Fruit fly (Drosophila melanogaster): ENCODE results near the gene Ocho.

Ocho gene

DNA sequence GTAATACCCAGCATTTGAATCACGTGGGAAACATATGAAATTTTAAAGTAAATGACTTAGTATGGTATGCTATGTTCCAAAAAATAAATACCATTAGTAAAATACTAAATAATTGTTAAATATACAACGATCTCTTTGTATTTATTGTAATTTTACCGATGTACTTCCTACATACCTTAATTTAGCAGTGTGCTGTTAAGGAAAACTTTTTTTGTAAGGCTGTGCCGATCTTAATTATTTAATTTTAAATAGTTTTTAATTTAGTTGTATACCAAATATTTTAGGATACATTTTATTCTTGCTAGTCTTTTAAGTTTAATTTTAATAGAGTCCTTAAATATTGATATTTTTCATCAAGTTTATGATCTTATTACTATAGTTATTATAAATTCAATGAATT, 6.1 kb upstream of the Ocho start:
- no peak for TF ChIP-seq rgr (GFP tag; optimal IDR thresholded peaks at IDR 0.05)
- TF ChIP-seq Myc (optimal IDR thresholded peaks at IDR 0.05), result no peak
- no peak for TF ChIP-seq sage (GFP tag; optimal IDR thresholded peaks at IDR 0.05)
- no peak for TF ChIP-seq h (GFP tag; optimal IDR thresholded peaks at IDR 0.05)
- TF ChIP-seq jim (GFP tag; optimal IDR thresholded peaks at IDR 0.05), result no peak
- no peak for TF ChIP-seq CG9705 (GFP tag; optimal IDR thresholded peaks at IDR 0.05)
- no peak for TF ChIP-seq Hr78 (GFP tag; optimal IDR thresholded peaks at IDR 0.05)
- TF ChIP-seq Sp1 (GFP tag; optimal IDR thresholded peaks at IDR 0.05), result no peak
- no peak for TF ChIP-seq fru (GFP tag; optimal IDR thresholded peaks at IDR 0.05)
- no peak for TF ChIP-seq Mio (GFP tag; optimal IDR thresholded peaks at IDR 0.05)
- TF ChIP-seq lola (GFP tag; optimal IDR thresholded peaks at IDR 0.05), result no peak
- no peak for TF ChIP-seq psq (GFP tag; optimal IDR thresholded peaks at IDR 0.05)
- TF ChIP-seq Hnf4 (GFP tag; optimal IDR thresholded peaks at IDR 0.05), result no peak
- TF ChIP-seq Hr83 (GFP tag; optimal IDR thresholded peaks at IDR 0.05; ENCODE audit: poor library complexity, severe bottlenecking), result no peak
- TF ChIP-seq Abd-B (GFP tag; optimal IDR thresholded peaks at IDR 0.05), result no peak
- TF ChIP-seq Vsx2 (GFP tag; optimal IDR thresholded peaks at IDR 0.05; ENCODE audit: partially characterized antibody), result no peak
- TF ChIP-seq brk (GFP tag; optimal IDR thresholded peaks at IDR 0.05), result no peak
- no peak for TF ChIP-seq usp (GFP tag; optimal IDR thresholded peaks at IDR 0.05)

DNA sequence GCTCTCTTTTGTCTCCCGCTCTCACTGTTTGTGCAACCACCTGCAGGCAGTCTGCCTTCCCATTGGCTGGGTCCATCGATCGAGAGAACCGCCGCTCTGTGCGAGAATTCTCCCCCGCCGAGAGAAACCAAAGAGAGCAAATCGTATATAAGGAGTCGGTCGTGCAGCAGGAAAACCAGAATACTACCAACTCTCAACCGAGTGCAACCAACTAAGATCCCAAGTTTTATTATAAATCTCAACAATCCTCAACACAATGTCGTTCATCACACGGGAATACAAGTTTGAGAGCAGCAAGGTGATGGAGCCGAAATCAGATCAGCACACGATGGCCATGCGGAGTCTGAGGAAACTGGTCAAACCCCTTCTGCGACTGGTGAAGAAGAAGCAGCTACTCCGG, 5.5 kb upstream of the Ocho start, which contains the start of gene Tom:
Gene Tom (plus strand): TSS at position 174 of the 400 bp plus-strand sequence.
- TF ChIP-seq woc (GFP tag; optimal IDR thresholded peaks at IDR 0.05) (peak; percentile 16), sage (GFP tag; optimal IDR thresholded peaks at IDR 0.05) (no peak), fru (GFP tag; optimal IDR thresholded peaks at IDR 0.05) (peak; percentile 25), sv (GFP tag; optimal IDR thresholded peaks at IDR 0.05) (no peak), Hnf4 (GFP tag; optimal IDR thresholded peaks at IDR 0.05) (peak; percentile 14), h (GFP tag; optimal IDR thresholded peaks at IDR 0.05) (peak; percentile 26), Dif (GFP tag; optimal IDR thresholded peaks at IDR 0.05; ENCODE audit: partially characterized antibody) (peak; percentile 56), dl (GFP tag; optimal IDR thresholded peaks at IDR 0.05; ENCODE audit: insufficient read depth in 1 of 2, partially characterized antibody in 2 of 2) (peak in 1 of 2 experiments; percentile 59), Vsx2 (GFP tag; optimal IDR thresholded peaks at IDR 0.05; ENCODE audit: partially characterized antibody) (peak; percentile 56)

- TF ChIP-seq dsf (GFP tag; optimal IDR thresholded peaks at IDR 0.05; ENCODE audit: borderline replicate concordance), result no peak
- TF ChIP-seq psq (GFP tag; optimal IDR thresholded peaks at IDR 0.05), result no peak
- TF ChIP-seq Hr78 (GFP tag; optimal IDR thresholded peaks at IDR 0.05), result no peak
- TF ChIP-seq Abd-B (GFP tag; optimal IDR thresholded peaks at IDR 0.05), result no peak
- no peak for TF ChIP-seq usp (GFP tag; optimal IDR thresholded peaks at IDR 0.05)
- TF ChIP-seq dmrt93B (GFP tag; optimal IDR thresholded peaks at IDR 0.05), result no peak
- TF ChIP-seq sage (GFP tag; optimal IDR thresholded peaks at IDR 0.05), result no peak
These were observed 4.4 kb upstream of the Ocho start for dm6 chr3L:14970213-14970612.

DNA sequence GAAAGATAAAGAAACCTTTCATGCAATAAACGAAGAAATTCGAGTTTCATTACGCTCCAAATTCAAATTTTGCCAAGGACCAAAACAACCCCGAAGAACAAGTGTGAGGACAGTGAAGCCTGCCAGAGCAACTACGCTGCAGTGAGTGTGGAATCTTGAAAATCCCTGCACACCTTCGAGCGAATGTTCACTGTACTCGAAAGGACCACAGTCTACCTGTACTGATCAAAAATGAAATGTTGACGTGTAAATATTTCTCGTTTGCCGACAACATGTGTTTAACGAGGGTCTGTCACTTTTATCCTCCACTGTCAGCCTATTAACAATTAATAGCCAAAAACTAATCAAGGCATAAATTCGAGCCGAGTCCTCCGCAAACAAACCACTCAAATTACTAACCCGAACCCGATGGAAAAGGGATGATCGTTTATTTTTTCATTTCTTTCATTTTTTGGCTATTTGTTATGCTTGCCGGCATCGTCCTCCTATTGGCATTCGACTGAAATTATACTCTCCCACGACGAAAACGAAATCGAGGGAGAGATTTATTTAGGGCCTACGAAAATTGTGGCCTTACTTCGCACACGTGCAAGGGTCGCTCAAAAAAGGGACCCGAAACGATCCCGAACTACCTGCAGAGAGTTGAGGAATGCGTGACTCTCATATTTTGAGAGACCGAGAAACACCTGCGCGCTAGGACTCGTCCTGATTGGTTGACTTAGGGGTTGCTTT, 2.6 kb upstream of the Ocho start:
- TF ChIP-seq Hr78 (GFP tag; optimal IDR thresholded peaks at IDR 0.05), result no peak
- no peak for TF ChIP-seq dsf (GFP tag; optimal IDR thresholded peaks at IDR 0.05; ENCODE audit: borderline replicate concordance)
- peak in 1 of 2 experiments; percentile 13 for TF ChIP-seq dl (GFP tag; optimal IDR thresholded peaks at IDR 0.05; ENCODE audit: insufficient read depth in 1 of 2, partially characterized antibody in 2 of 2)
- peak; percentile 10 for TF ChIP-seq psq (GFP tag; optimal IDR thresholded peaks at IDR 0.05)
- TF ChIP-seq Sp1 (GFP tag; optimal IDR thresholded peaks at IDR 0.05), result peak; percentile 4
- no peak for TF ChIP-seq dmrt93B (GFP tag; optimal IDR thresholded peaks at IDR 0.05)
- peak; percentile 34 for TF ChIP-seq HLH106 (tag; optimal IDR thresholded peaks at IDR 0.05)
- TF ChIP-seq Hr83 (GFP tag; optimal IDR thresholded peaks at IDR 0.05; ENCODE audit: poor library complexity, severe bottlenecking), result no peak
- peak; percentile 32 for TF ChIP-seq h (GFP tag; optimal IDR thresholded peaks at IDR 0.05)
- no peak for TF ChIP-seq Dif (GFP tag; optimal IDR thresholded peaks at IDR 0.05; ENCODE audit: partially characterized antibody)
- no peak for TF ChIP-seq brk (GFP tag; optimal IDR thresholded peaks at IDR 0.05)
- no peak for TF ChIP-seq sage (GFP tag; optimal IDR thresholded peaks at IDR 0.05)
- no peak for TF ChIP-seq Myc (optimal IDR thresholded peaks at IDR 0.05)
- no peak for TF ChIP-seq pan (optimal IDR thresholded peaks at IDR 0.05)
- no peak for TF ChIP-seq sv (GFP tag; optimal IDR thresholded peaks at IDR 0.05)
- TF ChIP-seq Rel (GFP tag; optimal IDR thresholded peaks at IDR 0.05), result no peak
- no peak for TF ChIP-seq Rel (tag; optimal IDR thresholded peaks at IDR 0.05)
- no peak for TF ChIP-seq tai (GFP tag; optimal IDR thresholded peaks at IDR 0.05)
- TF ChIP-seq jim (GFP tag; optimal IDR thresholded peaks at IDR 0.05), result no peak
- no peak for TF ChIP-seq CrebA (GFP tag; optimal IDR thresholded peaks at IDR 0.05; ENCODE audit: borderline replicate concordance)
- TF ChIP-seq woc (GFP tag; optimal IDR thresholded peaks at IDR 0.05), result peak; percentile 68
- TF ChIP-seq N (GFP tag; optimal IDR thresholded peaks at IDR 0.05), result no peak
- TF ChIP-seq Jra (GFP tag; optimal IDR thresholded peaks at IDR 0.05), result no peak
- TF ChIP-seq CG9705 (GFP tag; optimal IDR thresholded peaks at IDR 0.05), result no peak
- peak; percentile 37 for TF ChIP-seq fru (GFP tag; optimal IDR thresholded peaks at IDR 0.05)
- no peak for TF ChIP-seq Dfd (GFP tag; optimal IDR thresholded peaks at IDR 0.05)
- peak; percentile 14 for TF ChIP-seq Hnf4 (GFP tag; optimal IDR thresholded peaks at IDR 0.05)
- TF ChIP-seq CG32264 (GFP tag; optimal IDR thresholded peaks at IDR 0.05), result no peak
- TF ChIP-seq br (GFP tag; optimal IDR thresholded peaks at IDR 0.05), result peak; percentile 35
- peak; percentile 11 for TF ChIP-seq ey (GFP tag; optimal IDR thresholded peaks at IDR 0.05)
- TF ChIP-seq Abd-B (GFP tag; optimal IDR thresholded peaks at IDR 0.05), result no peak
- TF ChIP-seq OdsH (GFP tag; optimal IDR thresholded peaks at IDR 0.05), result peak; percentile 18
- no peak for TF ChIP-seq Mio (GFP tag; optimal IDR thresholded peaks at IDR 0.05)
- no peak for TF ChIP-seq GATAd (GFP tag; optimal IDR thresholded peaks at IDR 0.05)
- TF ChIP-seq foxo (GFP tag; optimal IDR thresholded peaks at IDR 0.05), result peak in 1 of 2 experiments; percentile 50
- no peak for TF ChIP-seq lola (GFP tag; optimal IDR thresholded peaks at IDR 0.05)
